Worm (Caenorhabditis elegans): ENCODE results near the gene C06A6.2.

ce11 chrIV:7836491-7836890 is 9.9 kb upstream of the C06A6.2 start:
- TF ChIP-seq unc-55 (GFP tag; optimal IDR thresholded peaks at IDR 0.05) = no peak
- TF ChIP-seq fkh-10 (GFP tag; optimal IDR thresholded peaks at IDR 0.05) = no peak
- no peak for TF ChIP-seq madf-2 (tag; optimal IDR thresholded peaks at IDR 0.05)
- TF ChIP-seq pag-3 (tag; optimal IDR thresholded peaks at IDR 0.05; ENCODE audit: borderline replicate concordance) = no peak
- TF ChIP-seq F13H6.1 (tag; optimal IDR thresholded peaks at IDR 0.05) = no peak
- no peak for TF ChIP-seq fkh-6 (tag; optimal IDR thresholded peaks at IDR 0.05)
- no peak for TF ChIP-seq ama-1 (optimal IDR thresholded peaks at IDR 0.05)
- TF ChIP-seq pha-4 (tag; optimal IDR thresholded peaks at IDR 0.05) = no peak
- TF ChIP-seq pqm-1 (tag; optimal IDR thresholded peaks at IDR 0.05) = no peak
- no peak for TF ChIP-seq hlh-15 (tag; optimal IDR thresholded peaks at IDR 0.05)
- no peak for TF ChIP-seq ahr-1 (tag; optimal IDR thresholded peaks at IDR 0.05)
- TF ChIP-seq sdc-2 (tag; optimal IDR thresholded peaks at IDR 0.05) = no peak

All from whole organism, late embryonic.